Fruit fly (Drosophila melanogaster) whole organism, prepupa: ENCODE measurements around the gene Ctr1B.

Experiments used
- CG16779 ChIP-seq: fragments of 200-800 bp; sonication (Bioruptor generic); optimal IDR thresholded peaks from 3 replicates; lab custom pipeline; 2017; ENCODE audit warnings: missing biosample characterization, mild to moderate bottlenecking, missing genetic modification characterization
- CG32006 ChIP-seq: fragments of 200-800 bp; sonication (Bioruptor generic); optimal IDR thresholded peaks from 3 replicates; lab custom pipeline; 2017; ENCODE audit warnings: missing biosample characterization, mild to moderate bottlenecking, missing genetic modification characterization
- CG3919 ChIP-seq: fragments of 200-800 bp; sonication (Bioruptor generic); optimal IDR thresholded peaks from 3 replicates; lab custom pipeline; 2016; ENCODE audit warnings: missing biosample characterization, missing genetic modification characterization
- CG6163 ChIP-seq: fragments of 200-800 bp; sonication (Bioruptor generic); IDR thresholded peaks from 3 replicates; pipeline ENCODE4 v1.3.6; 2022; ENCODE audit warnings: missing biosample characterization, missing genetic modification characterization
- CG7368 ChIP-seq: fragments of 200-800 bp; sonication (Bioruptor generic); optimal IDR thresholded peaks from 3 replicates; lab custom pipeline; 2016; ENCODE audit warnings: missing biosample characterization, missing genetic modification characterization
- CG8319 ChIP-seq: fragments of 200-800 bp; sonication (Bioruptor generic); optimal IDR thresholded peaks from 3 replicates; lab custom pipeline; 2016; ENCODE audit warnings: missing biosample characterization, missing genetic modification characterization
- Hr38 ChIP-seq: sonication (Bioruptor generic); optimal IDR thresholded peaks from 2 replicates; lab custom pipeline; 2016; ENCODE audit warnings: missing biosample characterization, missing genetic modification characterization
- Sox102F ChIP-seq: fragments of 200-800 bp; sonication (Bioruptor generic); optimal IDR thresholded peaks from 2 replicates; lab custom pipeline; 2016; ENCODE audit warnings: missing biosample characterization, mild to moderate bottlenecking, missing genetic modification characterization
- acj6 ChIP-seq: fragments of 200-800 bp; sonication (Bioruptor generic); optimal IDR thresholded peaks from 3 replicates; lab custom pipeline; 2016; ENCODE audit warnings: missing biosample characterization, missing genetic modification characterization
- dsx ChIP-seq: fragments of 200-800 bp; optimal IDR thresholded peaks from 3 replicates; lab custom pipeline; 2019; ENCODE audit warnings: missing biosample characterization, mild to moderate bottlenecking, missing genetic modification characterization, moderate library complexity; ENCODE audit not compliant: poor library complexity, severe bottlenecking
- eg ChIP-seq: fragments of 200-800 bp; sonication (Bioruptor generic); IDR thresholded peaks from 3 replicates; pipeline ENCODE4 v1.3.6; 2022; ENCODE audit warnings: missing biosample characterization, missing genetic modification characterization
- net ChIP-seq: fragments of 200-800 bp; sonication (Bioruptor generic); optimal IDR thresholded peaks from 3 replicates; lab custom pipeline; 2016; ENCODE audit warnings: missing biosample characterization, missing genetic modification characterization
- salr ChIP-seq, 2 experiments: fragments of 200-800 bp; sonication (Bioruptor generic); optimal IDR thresholded peaks; 3 replicates each; lab custom pipeline; 2016 to 2018; ENCODE audit warnings: missing biosample characterization in 2 of 2, missing genetic modification characterization in 2 of 2, mild to moderate bottlenecking in 1 of 2

- TF ChIP-seq eg (GFP tag; lab: Robert Waterston, UW) (no peak), Sox102F (GFP tag; lab: Kevin White, UChicago) (no peak), CG6163 (GFP tag; lab: Robert Waterston, UW) (no peak; the same call in 2 of the 3 replicates), net (GFP tag; lab: Kevin White, UChicago) (no peak), dsx (GFP tag; lab: Kevin White, UChicago) (no peak), CG7368 (GFP tag; lab: Kevin White, UChicago) (no peak), CG32006 (GFP tag; lab: Kevin White, UChicago) (no peak), CG3919 (GFP tag; lab: Kevin White, UChicago) (no peak), CG8319 (GFP tag; lab: Kevin White, UChicago) (no peak), salr (GFP tag; optimal IDR thresholded peaks at IDR 0.05; lab: Kevin White, UChicago) (no peak), acj6 (GFP tag; lab: Kevin White, UChicago) (no peak), CG16779 (tag; lab: Kevin White, UChicago) (no peak), Hr38 (GFP tag; lab: Kevin White, UChicago) (no peak)
Measured at dm6 chr3R:8362259-8362876, 45.0 kb downstream of the Ctr1B start, which contains the start of the genes Veneno and CG7963.
